Fruit fly (Drosophila melanogaster) whole organism, pupa: Measurements from ENCODE around the gene CG32537.

Experiments
- CG10348 ChIP-seq: fragments of 200-800 bp; sonication (Bioruptor generic); IDR thresholded peaks from 2 replicates; pipeline ENCODE4 v1.3.6; 2022; ENCODE audit warnings: missing biosample characterization, missing genetic modification characterization
- CG12605 ChIP-seq: fragments of 200-800 bp; sonication (Bioruptor generic); IDR thresholded peaks from 2 replicates; pipeline ENCODE4 v1.3.6; 2022; ENCODE audit warnings: missing biosample characterization, missing genetic modification characterization
- CG13204 ChIP-seq: fragments of 200-800 bp; sonication (Bioruptor generic); optimal IDR thresholded peaks from 2 replicates; lab custom pipeline; 2018; ENCODE audit warnings: missing biosample characterization, mild to moderate bottlenecking, missing genetic modification characterization, moderate library complexity
- CG14655 ChIP-seq: fragments of 200-800 bp; sonication (Bioruptor generic); optimal IDR thresholded peaks from 3 replicates; lab custom pipeline; 2017; ENCODE audit warnings: mild to moderate bottlenecking, missing biosample characterization, missing genetic modification reagents, missing genetic modification characterization
- CG15710 ChIP-seq: fragments of 200-800 bp; sonication (Bioruptor generic); optimal IDR thresholded peaks from 2 replicates; lab custom pipeline; 2018; ENCODE audit warnings: missing biosample characterization, mild to moderate bottlenecking, missing genetic modification characterization, moderate library complexity
- CG17806 ChIP-seq: fragments of 200-800 bp; sonication (Bioruptor generic); optimal IDR thresholded peaks from 2 replicates; lab custom pipeline; 2018; ENCODE audit warnings: missing biosample characterization, mild to moderate bottlenecking, missing genetic modification characterization, moderate library complexity
- CG32121 ChIP-seq: fragments of 200-800 bp; sonication (Bioruptor generic); IDR thresholded peaks from 2 replicates; pipeline ENCODE4 v1.3.6; 2022; ENCODE audit warnings: missing biosample characterization, missing genetic modification characterization
- CG34367 ChIP-seq: fragments of 200-800 bp; sonication (Bioruptor generic); optimal IDR thresholded peaks from 2 replicates; lab custom pipeline; 2018; ENCODE audit warnings: missing biosample characterization, mild to moderate bottlenecking, missing genetic modification characterization
- CG4496 ChIP-seq: fragments of 200-800 bp; sonication (Bioruptor generic); IDR thresholded peaks from 3 replicates; pipeline ENCODE4 v1.3.6; 2022; ENCODE audit warnings: missing biosample characterization, missing genetic modification characterization
- CG8159 ChIP-seq: fragments of 200-800 bp; sonication (Bioruptor generic); optimal IDR thresholded peaks from 3 replicates; lab custom pipeline; 2018; ENCODE audit warnings: missing biosample characterization, mild to moderate bottlenecking, missing genetic modification characterization, moderate library complexity
- CG8301 ChIP-seq: fragments of 200-800 bp; sonication (Bioruptor generic); optimal IDR thresholded peaks from 2 replicates; lab custom pipeline; 2018; ENCODE audit warnings: missing biosample characterization, mild to moderate bottlenecking, missing genetic modification characterization
- CG9948 ChIP-seq: fragments of 200-800 bp; sonication (Bioruptor generic); optimal IDR thresholded peaks from 2 replicates; lab custom pipeline; 2018; ENCODE audit warnings: missing biosample characterization, mild to moderate bottlenecking, missing genetic modification characterization, moderate library complexity
- D1 ChIP-seq: fragments of 200-800 bp; sonication (Bioruptor generic); optimal IDR thresholded peaks from 2 replicates; lab custom pipeline; 2018; ENCODE audit warnings: missing biosample characterization, mild to moderate bottlenecking, missing genetic modification characterization, moderate library complexity
- EcR ChIP-seq: fragments of 200-800 bp; sonication (Bioruptor generic); optimal IDR thresholded peaks from 3 replicates; lab custom pipeline; 2019; ENCODE audit warnings: missing biosample characterization, missing genetic modification characterization, mild to moderate bottlenecking, moderate library complexity, missing genetic modification reagents
- Ets98B ChIP-seq: fragments of 200-800 bp; sonication (Bioruptor generic); IDR thresholded peaks from 2 replicates; pipeline ENCODE4 v1.3.6; 2022; ENCODE audit warnings: missing biosample characterization, missing genetic modification characterization
- Pif1A ChIP-seq: fragments of 200-800 bp; sonication (Bioruptor generic); optimal IDR thresholded peaks from 3 replicates; lab custom pipeline; 2016; ENCODE audit warnings: missing biosample characterization, missing genetic modification characterization
- Pif1B ChIP-seq: fragments of 200-800 bp; sonication (Bioruptor generic); optimal IDR thresholded peaks from 3 replicates; lab custom pipeline; 2016; ENCODE audit warnings: missing biosample characterization, missing genetic modification characterization
- Snoo ChIP-seq: fragments of 200-800 bp; sonication (Bioruptor generic); optimal IDR thresholded peaks from 3 replicates; lab custom pipeline; 2017; ENCODE audit warnings: missing biosample characterization, mild to moderate bottlenecking, missing genetic modification characterization, inconsistent platforms
- fd96Ca ChIP-seq: fragments of 200-800 bp; sonication (Bioruptor generic); IDR thresholded peaks from 3 replicates; pipeline ENCODE4 v1.3.6; 2022; ENCODE audit warnings: missing biosample characterization, missing genetic modification characterization
- gl ChIP-seq: fragments of 200-800 bp; sonication (Bioruptor generic); optimal IDR thresholded peaks from 2 replicates; lab custom pipeline; 2018; ENCODE audit warnings: missing biosample characterization, mild to moderate bottlenecking, missing genetic modification characterization
- rn ChIP-seq: fragments of 200-800 bp; sonication (Bioruptor generic); IDR thresholded peaks from 2 replicates; pipeline ENCODE4 v1.3.6; 2022; ENCODE audit warnings: missing biosample characterization, missing genetic modification characterization

CG32537 gene

dm6 chrX:19243379-19243834 lies 32.9 kb downstream of the CG32537 start, which contains the start of gene CG7889:
Gene CG7889 (plus strand): TSS chrX:19243631.
- TF ChIP-seq gl (tag; lab: Kevin White, UChicago) (no peak), CG8301 (tag; lab: Kevin White, UChicago) (peak; percentile 31), CG4496 (GFP tag; lab: Robert Waterston, UW) (no peak), Pif1B (GFP tag; lab: Kevin White, UChicago) (no peak), CG8159 (tag; lab: Kevin White, UChicago) (peak; percentile 48), CG32121 (GFP tag; lab: Robert Waterston, UW) (no peak), Pif1A (GFP tag; lab: Kevin White, UChicago) (peak; percentile 31), Ets98B (no peak), CG15710 (tag; lab: Kevin White, UChicago) (no peak), CG12605 (GFP tag; lab: Robert Waterston, UW) (peak; percentile 17; the same call in 1 of the 2 replicates), fd96Ca (GFP tag; lab: Robert Waterston, UW) (no peak), EcR (GFP tag; lab: Kevin White, UChicago) (no peak), D1 (tag; lab: Kevin White, UChicago) (peak; percentile 8), Snoo (tag; lab: Kevin White, UChicago) (no peak)

dm6 chrX:19241790-19242373 lies 34.5 kb downstream of the CG32537 start, which contains the start of gene CG14196:
Gene CG14196 (minus strand): TSS chrX:19241840.
- TF ChIP-seq Pif1A (GFP tag; lab: Kevin White, UChicago) (no peak), CG8301 (tag; lab: Kevin White, UChicago) (no peak), CG32121 (GFP tag; lab: Robert Waterston, UW) (no peak), fd96Ca (GFP tag; lab: Robert Waterston, UW) (no peak), CG8159 (tag; lab: Kevin White, UChicago) (no peak), Ets98B (no peak), gl (tag; lab: Kevin White, UChicago) (no peak), Snoo (tag; lab: Kevin White, UChicago) (no peak), CG15710 (tag; lab: Kevin White, UChicago) (no peak), rn (GFP tag; lab: Robert Waterston, UW) (no peak), EcR (GFP tag; lab: Kevin White, UChicago) (no peak), CG12605 (GFP tag; lab: Robert Waterston, UW) (no peak), CG9948 (tag; lab: Kevin White, UChicago) (no peak), CG14655 (GFP tag; lab: Kevin White, UChicago) (no peak)

dm6 chrX:19240230-19240839 lies 36.0 kb downstream of the CG32537 start:
- TF ChIP-seq CG34367 (tag; lab: Kevin White, UChicago) = no peak
- no peak for TF ChIP-seq CG14655 (GFP tag; lab: Kevin White, UChicago)
- no peak for TF ChIP-seq CG32121 (GFP tag; lab: Robert Waterston, UW)
- TF ChIP-seq CG13204 (GFP tag; lab: Kevin White, UChicago) = no peak
- TF ChIP-seq CG15710 (tag; lab: Kevin White, UChicago) = no peak
- TF ChIP-seq EcR (GFP tag; lab: Kevin White, UChicago) = no peak

- TF ChIP-seq CG12605 (GFP tag; lab: Robert Waterston, UW) (no peak), CG4496 (GFP tag; lab: Robert Waterston, UW) (no peak), CG15710 (tag; lab: Kevin White, UChicago) (no peak), EcR (GFP tag; lab: Kevin White, UChicago) (no peak), CG8159 (tag; lab: Kevin White, UChicago) (no peak), CG8301 (tag; lab: Kevin White, UChicago) (no peak), CG14655 (GFP tag; lab: Kevin White, UChicago) (no peak), Ets98B (no peak), CG9948 (tag; lab: Kevin White, UChicago) (no peak), CG17806 (tag; lab: Kevin White, UChicago) (no peak), Pif1B (GFP tag; lab: Kevin White, UChicago) (no peak), gl (tag; lab: Kevin White, UChicago) (no peak), Pif1A (GFP tag; lab: Kevin White, UChicago) (no peak), rn (GFP tag; lab: Robert Waterston, UW) (no peak), CG10348 (GFP tag; lab: Robert Waterston, UW) (no peak), fd96Ca (GFP tag; lab: Robert Waterston, UW) (no peak)
Observed at dm6 chrX:19239365-19239764, 37.0 kb downstream of the CG32537 start.

- no peak for TF ChIP-seq CG8159 (tag; lab: Kevin White, UChicago)
Observed at dm6 chrX:19238613-19239012, 37.7 kb downstream of the CG32537 start.

DNA sequence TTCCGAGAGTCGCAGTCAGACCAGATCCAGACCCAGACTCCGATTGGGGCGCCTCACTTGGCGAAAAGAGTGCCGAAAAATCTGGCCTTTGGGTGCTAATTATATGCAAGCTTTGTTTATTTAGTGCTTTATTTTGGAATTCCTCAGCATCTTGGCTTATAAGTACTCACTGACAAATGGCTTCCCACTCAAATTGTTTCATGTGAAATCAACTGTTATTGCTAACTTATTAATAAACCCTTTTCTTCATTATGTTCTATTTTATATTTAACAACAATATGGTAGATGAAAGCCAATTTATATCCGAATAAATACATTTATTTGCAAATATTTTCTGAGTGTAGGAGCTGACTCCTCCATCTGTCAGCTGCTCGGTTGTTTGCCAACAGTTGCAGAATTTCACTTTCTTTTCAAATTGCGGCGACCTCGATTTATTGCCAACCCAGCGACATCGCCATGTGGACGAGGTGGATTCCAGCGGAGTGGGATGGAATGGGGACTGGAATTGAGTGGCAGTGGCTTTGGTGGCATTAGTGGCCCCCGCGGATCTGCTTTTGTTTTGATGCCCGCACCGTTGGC lies 46.4 kb downstream of the CG32537 start:
- TF ChIP-seq Ets98B (peak; percentile 42; the same call in 1 of the 2 replicates), fd96Ca (GFP tag; lab: Robert Waterston, UW) (0 out of 3 replicates have a peak, but pooled peaks have one; percentile 31), CG12605 (GFP tag; lab: Robert Waterston, UW) (0 out of 2 replicates have a peak, but pooled peaks have one; percentile 11), Snoo (tag; lab: Kevin White, UChicago) (no peak), CG8301 (tag; lab: Kevin White, UChicago) (peak; percentile 82), CG14655 (GFP tag; lab: Kevin White, UChicago) (peak; percentile 79), Pif1A (GFP tag; lab: Kevin White, UChicago) (peak; percentile 74), CG10348 (GFP tag; lab: Robert Waterston, UW) (no peak), CG9948 (tag; lab: Kevin White, UChicago) (no peak), CG34367 (tag; lab: Kevin White, UChicago) (peak; percentile 20), CG13204 (GFP tag; lab: Kevin White, UChicago) (no peak), CG8159 (tag; lab: Kevin White, UChicago) (peak; percentile 66), CG17806 (tag; lab: Kevin White, UChicago) (peak; percentile 51), rn (GFP tag; lab: Robert Waterston, UW) (no peak), EcR (GFP tag; lab: Kevin White, UChicago) (no peak), D1 (tag; lab: Kevin White, UChicago) (peak; percentile 45), CG4496 (GFP tag; lab: Robert Waterston, UW) (no peak), gl (tag; lab: Kevin White, UChicago) (no peak), CG32121 (GFP tag; lab: Robert Waterston, UW) (no peak), Pif1B (GFP tag; lab: Kevin White, UChicago) (peak; percentile 54), CG15710 (tag; lab: Kevin White, UChicago) (peak; percentile 49)
- TF ChIP-seq, all 21 proteins: peak for 12
